Fruit fly (Drosophila melanogaster) whole organism, embryonic: ENCODE results near the gene CG14036.

Experiments used
- ATbp ChIP-seq: fragments of 200-800 bp; sonication (Bioruptor generic); optimal IDR thresholded peaks from 2 replicates; lab custom pipeline; 2017; ENCODE audit warnings: missing biosample characterization, mild to moderate bottlenecking, missing genetic modification characterization, missing genetic modification reagents
- Bteb2 ChIP-seq: fragments of 200-800 bp; sonication (Bioruptor generic); optimal IDR thresholded peaks from 2 replicates; lab custom pipeline; 2016; ENCODE audit warnings: missing biosample characterization, missing genetic modification characterization
- CG10267 ChIP-seq: fragments of 200-800 bp; sonication (Bioruptor generic); optimal IDR thresholded peaks from 2 replicates; lab custom pipeline; 2018; ENCODE audit warnings: missing biosample characterization, mild to moderate bottlenecking, missing genetic modification characterization, moderate library complexity
- CG11247 ChIP-seq: fragments of 200-800 bp; sonication (Bioruptor generic); IDR thresholded peaks from 2 replicates; pipeline ENCODE4 v1.3.6; 2022; ENCODE audit warnings: missing biosample characterization, missing genetic modification characterization
- CG12155 ChIP-seq: fragments of 200-800 bp; sonication (Bioruptor generic); optimal IDR thresholded peaks from 3 replicates; lab custom pipeline; 2016; ENCODE audit warnings: missing biosample characterization, missing genetic modification characterization
- CG12942 ChIP-seq: fragments of 200-800 bp; sonication (Bioruptor generic); optimal IDR thresholded peaks from 3 replicates; lab custom pipeline; 2016; ENCODE audit warnings: missing biosample characterization, missing genetic modification characterization
- CG14014 ChIP-seq: fragments of 200-800 bp; sonication (Bioruptor generic); IDR thresholded peaks from 2 replicates; pipeline ENCODE4 v1.3.6; 2022; ENCODE audit warnings: missing biosample characterization, missing genetic modification characterization
- CG17186 ChIP-seq: fragments of 200-800 bp; sonication (Bioruptor generic); optimal IDR thresholded peaks from 3 replicates; lab custom pipeline; 2017; ENCODE audit warnings: missing biosample characterization, missing genetic modification reagents, missing genetic modification characterization
- CG18764 ChIP-seq: fragments of 200-800 bp; sonication (Bioruptor generic); optimal IDR thresholded peaks from 3 replicates; lab custom pipeline; 2016; ENCODE audit warnings: missing biosample characterization, missing genetic modification characterization
- CG2889 ChIP-seq: fragments of 200-800 bp; sonication (Bioruptor generic); IDR thresholded peaks from 3 replicates; pipeline ENCODE4 v1.3.6; 2022; ENCODE audit warnings: missing biosample characterization, missing genetic modification characterization
- CG30020 ChIP-seq: fragments of 200-800 bp; optimal IDR thresholded peaks from 2 replicates; lab custom pipeline; 2019; ENCODE audit warnings: missing biosample characterization, mild to moderate bottlenecking, missing genetic modification characterization, moderate library complexity
- CG31365 ChIP-seq: fragments of 200-800 bp; sonication (Bioruptor generic); optimal IDR thresholded peaks from 2 replicates; lab custom pipeline; 2018; ENCODE audit warnings: missing biosample characterization, mild to moderate bottlenecking, missing genetic modification characterization
- CG4328 ChIP-seq: fragments of 200-800 bp; sonication (Bioruptor generic); optimal IDR thresholded peaks from 3 replicates; lab custom pipeline; 2017; ENCODE audit warnings: missing biosample characterization, missing genetic modification reagents, missing genetic modification characterization
- CG6689 ChIP-seq: fragments of 200-800 bp; sonication (Bioruptor generic); IDR thresholded peaks from 2 replicates; pipeline ENCODE4 v1.3.6; 2022; ENCODE audit warnings: missing biosample characterization, missing genetic modification characterization
- CG8388 ChIP-seq: fragments of 200-800 bp; sonication (Bioruptor generic); optimal IDR thresholded peaks from 2 replicates; lab custom pipeline; 2019; ENCODE audit warnings: missing biosample characterization, mild to moderate bottlenecking, missing genetic modification characterization, moderate library complexity
- CG8924 ChIP-seq: fragments of 200-800 bp; optimal IDR thresholded peaks from 3 replicates; lab custom pipeline; 2019; ENCODE audit warnings: missing biosample characterization, mild to moderate bottlenecking, missing genetic modification characterization, moderate library complexity
- CG9876 ChIP-seq: fragments of 200-800 bp; sonication (Bioruptor generic); optimal IDR thresholded peaks from 2 replicates; lab custom pipeline; 2016; ENCODE audit warnings: missing biosample characterization, missing genetic modification characterization
- Camta ChIP-seq: fragments of 200-800 bp; sonication (Bioruptor generic); optimal IDR thresholded peaks from 2 replicates; lab custom pipeline; 2016; ENCODE audit warnings: missing biosample characterization, missing genetic modification characterization
- D ChIP-seq, 2 experiments: fragments of 200-800 bp in 1 of 2; fragments of >200 bp in 1 of 2; sonication (Bioruptor generic) in 1 of 2; optimal IDR thresholded peaks; 2 replicates in 1 of 2; 3 replicates in 1 of 2; lab custom pipeline; 2017; ENCODE audit warnings: mild to moderate bottlenecking in 1 of 2, missing biosample characterization in 1 of 2, missing genetic modification characterization in 1 of 2, missing genetic modification reagents in 1 of 2
- Doc2 ChIP-seq: fragments of 200-800 bp; sonication (Bioruptor generic); IDR thresholded peaks from 2 replicates; pipeline ENCODE4 v1.3.6; 2022; ENCODE audit warnings: missing biosample characterization, missing genetic modification characterization
- Fer3 ChIP-seq: fragments of 200-800 bp; sonication (Bioruptor generic); optimal IDR thresholded peaks from 2 replicates; lab custom pipeline; 2018; ENCODE audit warnings: missing biosample characterization, mild to moderate bottlenecking, missing genetic modification characterization, moderate library complexity
- Jarid2 ChIP-seq: fragments of 200-800 bp; sonication (Bioruptor generic); optimal IDR thresholded peaks from 3 replicates; lab custom pipeline; 2017; ENCODE audit warnings: mild to moderate bottlenecking, missing biosample characterization, missing genetic modification reagents, missing genetic modification characterization
- Lpt ChIP-seq: fragments of >200 bp; optimal IDR thresholded peaks from 2 replicates; lab custom pipeline; 2018; ENCODE audit warnings: missing biosample characterization, missing genetic modification characterization
- NfI ChIP-seq: fragments of 200-800 bp; sonication (Bioruptor generic); optimal IDR thresholded peaks from 3 replicates; lab custom pipeline; 2018; ENCODE audit warnings: missing biosample characterization, mild to moderate bottlenecking, missing genetic modification characterization, moderate library complexity
- Oaz ChIP-seq: fragments of 200-800 bp; sonication (Bioruptor generic); IDR thresholded peaks from 2 replicates; pipeline ENCODE4 v1.3.6; 2022; ENCODE audit warnings: missing biosample characterization, missing genetic modification characterization
- Ravus ChIP-seq: fragments of 200-800 bp; sonication (Bioruptor generic); IDR thresholded peaks from 2 replicates; pipeline ENCODE4 v1.3.6; 2022; ENCODE audit warnings: missing biosample characterization, missing genetic modification characterization
- Rfx ChIP-seq: fragments of 200-800 bp; sonication (Bioruptor generic); IDR thresholded peaks from 2 replicates; pipeline ENCODE4 v1.3.6; 2022; ENCODE audit warnings: missing biosample characterization, missing genetic modification characterization
- Sry-δ ChIP-seq: fragments of 200-800 bp; sonication (Bioruptor generic); optimal IDR thresholded peaks from 2 replicates; lab custom pipeline; 2016; ENCODE audit warnings: missing biosample characterization, missing genetic modification characterization
- cad ChIP-seq: fragments of >200 bp; optimal IDR thresholded peaks from 2 replicates; lab custom pipeline; 2017; ENCODE audit warnings: missing biosample characterization, missing genetic modification characterization
- cato ChIP-seq: fragments of 200-800 bp; sonication (Bioruptor generic); optimal IDR thresholded peaks from 2 replicates; lab custom pipeline; 2016; ENCODE audit warnings: missing biosample characterization, missing genetic modification characterization, borderline replicate concordance
- disco-r ChIP-seq: fragments of 200-800 bp; sonication (Bioruptor generic); optimal IDR thresholded peaks from 2 replicates; lab custom pipeline; 2016; ENCODE audit warnings: missing biosample characterization, missing genetic modification characterization
- dmrt99B ChIP-seq: fragments of 200-800 bp; sonication (Bioruptor generic); optimal IDR thresholded peaks from 2 replicates; lab custom pipeline; 2018; ENCODE audit warnings: missing biosample characterization, mild to moderate bottlenecking, missing genetic modification characterization, moderate library complexity
- dysf ChIP-seq: fragments of 200-800 bp; sonication (Bioruptor generic); IDR thresholded peaks from 3 replicates; pipeline ENCODE4 v1.3.6; 2022; ENCODE audit warnings: missing biosample characterization, missing genetic modification characterization
- esg ChIP-seq: fragments of 200-800 bp; sonication (Bioruptor generic); conservative IDR thresholded peaks from 2 replicates; pipeline ENCODE4 v1.3.6; 2022; ENCODE audit warnings: missing biosample characterization, missing genetic modification characterization
- fd96Cb ChIP-seq: fragments of 200-800 bp; sonication (Bioruptor generic); optimal IDR thresholded peaks from 2 replicates; lab custom pipeline; 2018; ENCODE audit warnings: missing biosample characterization, mild to moderate bottlenecking, missing genetic modification characterization, moderate library complexity
- gcm ChIP-seq: fragments of 200-800 bp; sonication (Bioruptor generic); optimal IDR thresholded peaks from 2 replicates; lab custom pipeline; 2019; ENCODE audit warnings: missing biosample characterization, mild to moderate bottlenecking, missing genetic modification characterization, moderate library complexity
- hb ChIP-seq: fragments of 200-800 bp; sonication (Bioruptor generic); IDR thresholded peaks from 3 replicates; pipeline ENCODE4 v1.3.6; 2022; ENCODE audit warnings: missing biosample characterization, missing genetic modification characterization; ENCODE audit not compliant: partially characterized antibody
- hth ChIP-seq: fragments of >200 bp; optimal IDR thresholded peaks from 2 replicates; lab custom pipeline; 2017; ENCODE audit warnings: inconsistent platforms
- lab ChIP-seq: fragments of 200-800 bp; sonication (Bioruptor generic); optimal IDR thresholded peaks from 3 replicates; lab custom pipeline; 2017; ENCODE audit warnings: missing biosample characterization, missing genetic modification characterization, mild to moderate bottlenecking, moderate library complexity, missing genetic modification reagents
- lola ChIP-seq, 3 experiments: fragments of >200 bp in 2 of 3; fragments of 200-800 bp in 1 of 3; sonication (Bioruptor generic) in 1 of 3; optimal IDR thresholded peaks; 2 replicates each; lab custom pipeline; 2017 to 2019; ENCODE audit warnings: missing biosample characterization in 3 of 3, missing genetic modification characterization in 3 of 3, mild to moderate bottlenecking in 1 of 3, moderate library complexity in 1 of 3
- psq ChIP-seq: fragments of 200-800 bp; sonication (Bioruptor generic); optimal IDR thresholded peaks from 2 replicates; lab custom pipeline; 2017; ENCODE audit warnings: missing biosample characterization, missing genetic modification characterization
- ranshi ChIP-seq: fragments of 200-800 bp; sonication (Bioruptor generic); IDR thresholded peaks from 2 replicates; pipeline ENCODE4 v1.3.6; 2022; ENCODE audit warnings: missing biosample characterization, missing genetic modification characterization
- repo ChIP-seq: fragments of 200-800 bp; sonication (Bioruptor generic); optimal IDR thresholded peaks from 2 replicates; lab custom pipeline; 2016; ENCODE audit warnings: missing biosample characterization, missing genetic modification characterization
- salm ChIP-seq: fragments of 200-800 bp; sonication (Bioruptor generic); optimal IDR thresholded peaks from 2 replicates; lab custom pipeline; 2018; ENCODE audit warnings: missing biosample characterization, mild to moderate bottlenecking, missing genetic modification characterization
- stc ChIP-seq: fragments of 200-800 bp; sonication (Bioruptor generic); IDR thresholded peaks from 2 replicates; pipeline ENCODE4 v1.3.6; 2022; ENCODE audit warnings: missing biosample characterization, missing genetic modification characterization
- tgo ChIP-seq: fragments of 200-800 bp; sonication (Bioruptor generic); IDR thresholded peaks from 3 replicates; pipeline ENCODE4 v1.3.6; 2022; ENCODE audit warnings: missing biosample characterization, missing genetic modification characterization
- unpg ChIP-seq: fragments of 200-800 bp; sonication (Bioruptor generic); optimal IDR thresholded peaks from 3 replicates; lab custom pipeline; 2018; ENCODE audit warnings: missing biosample characterization, mild to moderate bottlenecking, missing genetic modification characterization, moderate library complexity
- vvl ChIP-seq: fragments of 200-800 bp; sonication (Bioruptor generic); IDR thresholded peaks from 2 replicates; pipeline ENCODE4 v1.3.6; 2022; ENCODE audit warnings: missing biosample characterization, missing genetic modification characterization
- zfh1 ChIP-seq: fragments of 200-800 bp; sonication (Bioruptor generic); IDR thresholded peaks from 3 replicates; pipeline ENCODE4 v1.3.6; 2022; ENCODE audit warnings: missing biosample characterization, missing genetic modification characterization

CG14036 gene

DNA sequence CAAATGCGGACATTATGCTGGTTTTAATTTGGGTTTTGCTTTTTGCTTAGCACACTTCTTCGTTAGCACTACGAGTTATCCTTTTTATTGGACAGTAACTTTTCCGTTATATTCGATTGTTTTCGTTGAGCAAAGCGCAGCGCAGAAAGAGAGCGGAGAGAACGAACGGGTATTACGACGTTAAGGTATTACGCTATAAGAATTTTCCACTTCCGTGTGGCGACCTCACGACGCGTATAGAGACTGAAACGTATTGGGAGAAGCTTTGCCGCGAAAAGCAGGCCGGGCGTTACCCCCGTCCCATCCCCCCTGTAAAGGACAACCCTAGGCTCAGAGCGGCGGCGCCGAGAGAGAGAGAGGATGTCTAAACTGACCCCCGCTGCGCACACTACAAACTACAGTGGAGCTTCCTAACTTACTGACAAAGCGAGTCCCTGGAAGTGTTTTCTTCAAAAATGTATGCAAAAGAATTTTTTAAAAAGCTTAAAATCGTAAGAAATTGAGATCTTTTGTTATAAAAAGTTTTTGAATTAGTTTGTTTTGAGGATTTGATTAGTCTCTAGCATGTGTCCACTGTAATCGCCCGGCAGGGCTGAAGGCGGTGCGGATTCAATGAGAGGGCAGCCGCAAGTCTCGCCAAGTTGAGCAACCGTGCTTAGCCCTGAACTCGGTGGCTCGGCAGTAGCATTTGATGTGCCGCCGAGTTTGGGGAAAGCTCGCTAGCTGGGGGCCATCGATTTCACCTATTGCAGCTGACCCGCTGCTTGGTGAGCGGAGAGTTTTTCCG, 49.9 kb downstream of the CG14036 start (continued):
- peak; percentile 94 for TF ChIP-seq CG8924 (tag; lab: Kevin White, UChicago)
- TF ChIP-seq CG31365: peak; percentile 81
- peak; percentile 86 for TF ChIP-seq disco-r
- TF ChIP-seq Oaz (GFP tag; lab: Robert Waterston, UW): peak; percentile 90
- TF ChIP-seq D (optimal IDR thresholded peaks at IDR 0.05; lab: Kevin White, UChicago): no peak
- TF ChIP-seq D (GFP tag; optimal IDR thresholded peaks at IDR 0.05; lab: Kevin White, UChicago): peak; percentile 87
- TF ChIP-seq CG2889 (GFP tag; lab: Robert Waterston, UW): peak; percentile 91
- TF ChIP-seq fd96Cb (tag; lab: Kevin White, UChicago): peak; percentile 93
- TF ChIP-seq Camta (GFP tag; lab: Kevin White, UChicago): peak; percentile 92
- peak; percentile 96 for TF ChIP-seq dmrt99B
- TF ChIP-seq CG6689: peak; percentile 95
- peak; percentile 69 for TF ChIP-seq Sry-δ (GFP tag; lab: Kevin White, UChicago)
- TF ChIP-seq CG12942 (GFP tag; lab: Kevin White, UChicago): peak; percentile 84
- TF ChIP-seq CG30020: peak; percentile 61
- peak; percentile 95 for TF ChIP-seq unpg (GFP tag; lab: Kevin White, UChicago)
- peak; percentile 96 for TF ChIP-seq esg
- peak; percentile 95 for TF ChIP-seq Bteb2 (GFP tag; lab: Kevin White, UChicago)
- peak; percentile 96 for TF ChIP-seq CG11247
- TF ChIP-seq psq: peak; percentile 74
- TF ChIP-seq dysf (GFP tag; lab: Robert Waterston, UW): peak; percentile 97
- TF ChIP-seq zfh1 (GFP tag; lab: Robert Waterston, UW): peak; percentile 95
- peak; percentile 95 for TF ChIP-seq stc (GFP tag; lab: Robert Waterston, UW)
- TF ChIP-seq hb (GFP tag; lab: Robert Waterston, UW): no peak
- no peak for TF ChIP-seq hth (lab: Kevin White, UChicago)
- peak; percentile 95 for TF ChIP-seq tgo
- TF ChIP-seq CG18764 (GFP tag; lab: Kevin White, UChicago): peak; percentile 84
- TF ChIP-seq lola (GFP tag; optimal IDR thresholded peaks at IDR 0.05; lab: Kevin White, UChicago): peak in 1 of 3 experiments; percentile 80
- peak; percentile 92 for TF ChIP-seq CG9876 (GFP tag; lab: Kevin White, UChicago)
- peak; percentile 97 for TF ChIP-seq ranshi (GFP tag; lab: Robert Waterston, UW)
- peak; percentile 93 for TF ChIP-seq ATbp (GFP tag; lab: Kevin White, UChicago)
- no peak for TF ChIP-seq Lpt
- TF ChIP-seq Rfx (GFP tag; lab: Robert Waterston, UW): peak; percentile 98
- TF ChIP-seq CG8388 (GFP tag; lab: Kevin White, UChicago): peak; percentile 91
- peak; percentile 77 for TF ChIP-seq cato (GFP tag; lab: Kevin White, UChicago)
- TF ChIP-seq CG4328: peak; percentile 87
- TF ChIP-seq vvl (GFP tag; lab: Robert Waterston, UW): peak; percentile 98
- peak; percentile 87 for TF ChIP-seq gcm
- TF ChIP-seq repo: peak; percentile 94
- TF ChIP-seq CG17186 (GFP tag; lab: Kevin White, UChicago): peak; percentile 24
- TF ChIP-seq Ravus (GFP tag; lab: Robert Waterston, UW): peak; percentile 90
- TF ChIP-seq lab (GFP tag; lab: Kevin White, UChicago): peak; percentile 99
- peak; percentile 84 for TF ChIP-seq salm (tag; lab: Kevin White, UChicago)
- peak; percentile 93 for TF ChIP-seq CG12155 (GFP tag; lab: Kevin White, UChicago)
- TF ChIP-seq NfI (GFP tag; lab: Kevin White, UChicago): peak; percentile 96
- no peak for TF ChIP-seq cad (GFP tag; lab: Kevin White, UChicago)
- TF ChIP-seq Jarid2: peak; percentile 61
- peak; percentile 98 for TF ChIP-seq CG14014 (GFP tag; lab: Robert Waterston, UW)
- peak; percentile 97 for TF ChIP-seq Fer3 (tag; lab: Kevin White, UChicago)
- peak; percentile 81 for TF ChIP-seq Doc2 (GFP tag; lab: Robert Waterston, UW)
- TF ChIP-seq CG10267 (tag; lab: Kevin White, UChicago): peak; percentile 85
